Worm (Caenorhabditis elegans): ENCODE results near the gene Y38E10A.3.

ce11 chrII:12606900-12607299 is 32.3 kb upstream of the Y38E10A.3 start, which contains the start of gene Y38E10A.8:
- TF ChIP-seq him-1 (tag; optimal IDR thresholded peaks at IDR 0.05) (no peak), dao-5 (tag; optimal IDR thresholded peaks at IDR 0.05) (no peak)
